Worm (Caenorhabditis elegans) whole organism, L4 larva: ENCODE measurements around the gene ins-12.

Experiments used
- D1046.2 ChIP-seq: fragments of 200-800 bp; sonication (Bioruptor generic); IDR thresholded peaks from 2 replicates; pipeline ENCODE4 v1.3.6; 2022; ENCODE audit warnings: missing genetic modification characterization, missing compliant biosample characterization
- F49E8.2 ChIP-seq: sonication (generic microtip); optimal IDR thresholded peaks from 2 replicates; lab custom pipeline; 2016; ENCODE audit warnings: missing compliant biosample characterization, mild to moderate bottlenecking, missing genetic modification characterization, borderline replicate concordance
- aly-2 ChIP-seq: sonication (generic microtip); optimal IDR thresholded peaks from 2 replicates; lab custom pipeline; 2018; ENCODE audit warnings: missing biosample characterization, missing genetic modification characterization
- ceh-20 ChIP-seq: fragments of 200-800 bp; sonication (Bioruptor generic); IDR thresholded peaks from 2 replicates; pipeline ENCODE4 v1.3.6; 2022; ENCODE audit warnings: missing genetic modification reagents, missing genetic modification characterization, missing compliant biosample characterization
- ces-1 ChIP-seq: fragments of 150-350 bp; sonication (generic microtip); optimal IDR thresholded peaks from 4 replicates; lab custom pipeline; 2014; ENCODE audit warnings: missing biosample characterization, missing genetic modification reagents, missing genetic modification characterization
- daf-16 ChIP-seq, 3 experiments: sonication (generic microtip); optimal IDR thresholded peaks; 2 replicates each; lab custom pipeline; 2016 to 2017; ENCODE audit warnings: missing genetic modification characterization in 3 of 3, missing genetic modification reagents in 3 of 3, mild to moderate bottlenecking in 2 of 3, missing compliant biosample characterization in 2 of 3, missing biosample characterization in 1 of 3, moderate library complexity in 1 of 3
- lin-13 ChIP-seq: fragments of 150-350 bp; optimal IDR thresholded peaks from 2 replicates; lab custom pipeline; 2014; ENCODE audit warnings: missing biosample characterization, missing genetic modification reagents, missing genetic modification characterization
- mep-1 ChIP-seq: fragments of 150-350 bp; sonication (generic microtip); optimal IDR thresholded peaks from 3 replicates; lab custom pipeline; 2014; ENCODE audit warnings: missing biosample characterization, missing genetic modification characterization
- pqm-1 ChIP-seq: sonication (generic microtip); optimal IDR thresholded peaks from 2 replicates; lab custom pipeline; 2017; ENCODE audit warnings: missing biosample characterization, missing genetic modification characterization

DNA sequence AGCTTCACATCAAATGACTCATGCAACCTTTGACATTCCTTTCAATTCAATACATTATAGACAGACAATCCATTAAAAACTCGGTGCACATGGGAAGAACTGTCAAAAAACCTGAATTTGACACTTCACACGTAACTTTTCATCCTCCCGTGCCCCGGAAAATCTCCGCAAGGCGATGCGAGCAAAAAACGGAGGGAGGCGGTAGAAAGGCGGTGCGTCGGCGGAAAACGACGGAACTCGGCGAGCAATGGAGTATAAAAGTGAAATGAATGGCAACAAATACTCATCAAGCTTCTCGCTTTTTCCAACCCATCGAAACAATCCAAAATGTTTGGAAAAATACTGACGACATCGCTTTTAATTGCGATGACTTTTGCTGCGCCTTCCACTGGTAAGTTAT lies 23.6 kb downstream of the ins-12 start, which contains the start of gene T25E4.1:
- TF ChIP-seq pqm-1 (tag; lab: Kevin White, UChicago) (no peak), F49E8.2 (tag; lab: Kevin White, UChicago) (no peak), ceh-20 (GFP tag; lab: Robert Waterston, UW) (no peak), daf-16 (GFP tag; optimal IDR thresholded peaks at IDR 0.05; lab: Kevin White, UChicago) (no peak), daf-16 (tag; optimal IDR thresholded peaks at IDR 0.05; lab: Kevin White, UChicago) (no peak), aly-2 (no peak), mep-1 (tag; lab: Kevin White, UChicago) (no peak), lin-13 (GFP tag; lab: Kevin White, UChicago) (no peak), ces-1 (GFP tag; lab: Kevin White, UChicago) (no peak), D1046.2 (GFP tag; lab: Robert Waterston, UW) (no peak)
